Worm (Caenorhabditis elegans) whole organism, midembryonic: ENCODE results near the gene rpn-6.1.

Experiments used
- cog-1 ChIP-seq: sonication (generic microtip); optimal IDR thresholded peaks from 2 replicates; lab custom pipeline; 2016; ENCODE audit warnings: missing genetic modification characterization, missing compliant biosample characterization
- tab-1 ChIP-seq: fragments of 200-800 bp; sonication (Bioruptor generic); IDR thresholded peaks from 2 replicates; pipeline ENCODE4 v1.3.6; 2022; ENCODE audit warnings: missing genetic modification characterization, missing compliant biosample characterization
- ztf-29 ChIP-seq: fragments of 200-800 bp; sonication (Bioruptor generic); IDR thresholded peaks from 2 replicates; pipeline ENCODE4 v1.3.6; 2022; ENCODE audit warnings: missing genetic modification reagents, missing genetic modification characterization, missing compliant biosample characterization

ce11 chrIII:6946382-6946781 is 15.4 kb downstream of the rpn-6.1 start, which contains the start of gene let-711:
- TF ChIP-seq cog-1 (tag; lab: Kevin White, UChicago), result no peak
- TF ChIP-seq ztf-29 (GFP tag; lab: Robert Waterston, UW), result no peak
- TF ChIP-seq tab-1 (GFP tag; lab: Robert Waterston, UW), result no peak
